Worm (Caenorhabditis elegans) whole organism, early embryonic: ENCODE results near the gene lgc-38.

Experiments used
- B0310.2 ChIP-seq: sonication (generic microtip); optimal IDR thresholded peaks from 2 replicates; lab custom pipeline; 2016; ENCODE audit warnings: mild to moderate bottlenecking, missing genetic modification characterization, missing compliant biosample characterization
- F13C5.2 ChIP-seq: sonication (generic microtip); optimal IDR thresholded peaks from 2 replicates; lab custom pipeline; 2017; ENCODE audit warnings: mild to moderate bottlenecking, missing genetic modification characterization, inconsistent platforms, missing compliant biosample characterization
- aly-1 ChIP-seq: sonication (generic microtip); optimal IDR thresholded peaks from 2 replicates; lab custom pipeline; 2016; ENCODE audit warnings: missing genetic modification characterization, missing compliant biosample characterization
- ama-1 ChIP-seq: fragments of 150-350 bp; optimal IDR thresholded peaks from 2 replicates; lab custom pipeline; 2014
- ceh-13 ChIP-seq: fragments of 200-800 bp; sonication (Bioruptor generic); optimal IDR thresholded peaks from 2 replicates; lab custom pipeline; 2018; ENCODE audit warnings: mild to moderate bottlenecking, missing genetic modification characterization, missing compliant biosample characterization
- ceh-36 ChIP-seq: sonication (generic microtip); optimal IDR thresholded peaks from 2 replicates; lab custom pipeline; 2016; ENCODE audit warnings: missing genetic modification characterization, inconsistent platforms, missing compliant biosample characterization
- ets-7 ChIP-seq: sonication (generic microtip); optimal IDR thresholded peaks from 2 replicates; lab custom pipeline; 2016; ENCODE audit warnings: missing genotype, missing genetic modification characterization, missing compliant biosample characterization
- flt-1 ChIP-seq: fragments of 200-800 bp; sonication (Bioruptor generic); IDR thresholded peaks from 2 replicates; pipeline ENCODE4 v1.3.6; 2022; ENCODE audit warnings: missing genetic modification characterization, missing compliant biosample characterization
- hmbx-1 ChIP-seq: sonication (generic microtip); optimal IDR thresholded peaks from 2 replicates; lab custom pipeline; 2016; ENCODE audit warnings: mild to moderate bottlenecking, missing genetic modification characterization, missing compliant biosample characterization
- hmg-4 ChIP-seq: fragments of 200-800 bp; sonication (Bioruptor generic); optimal IDR thresholded peaks from 2 replicates; lab custom pipeline; 2018; ENCODE audit warnings: mild to moderate bottlenecking, missing genetic modification characterization, missing compliant biosample characterization
- hnd-1 ChIP-seq: sonication (generic microtip); optimal IDR thresholded peaks from 2 replicates; lab custom pipeline; 2016; ENCODE audit warnings: missing genetic modification characterization, missing compliant biosample characterization
- pes-1 ChIP-seq: fragments of 200-800 bp; sonication (Bioruptor generic); IDR thresholded peaks from 2 replicates; pipeline ENCODE4 v1.3.6; 2022; ENCODE audit warnings: missing genetic modification reagents, missing genetic modification characterization, missing compliant biosample characterization
- scrt-1 ChIP-seq: fragments of 200-800 bp; sonication (Bioruptor generic); IDR thresholded peaks from 2 replicates; pipeline ENCODE4 v1.3.6; 2022; ENCODE audit warnings: missing genetic modification characterization, missing compliant biosample characterization
- sea-1 ChIP-seq: fragments of 200-800 bp; sonication (Bioruptor generic); conservative IDR thresholded peaks from 2 replicates; pipeline ENCODE4 v1.3.6; 2022; ENCODE audit warnings: missing genetic modification characterization, missing compliant biosample characterization
- tbx-11 ChIP-seq: fragments of 200-800 bp; sonication (Bioruptor generic); IDR thresholded peaks from 2 replicates; pipeline ENCODE4 v1.3.6; 2022; ENCODE audit warnings: missing genetic modification characterization, missing compliant biosample characterization
- tbx-37 ChIP-seq: fragments of 200-800 bp; sonication (Bioruptor generic); conservative IDR thresholded peaks from 2 replicates; pipeline ENCODE4 v1.3.6; 2022; ENCODE audit warnings: missing genetic modification reagents, missing genetic modification characterization, missing compliant biosample characterization
- tra-4 ChIP-seq: sonication (generic microtip); optimal IDR thresholded peaks from 2 replicates; lab custom pipeline; 2017; ENCODE audit warnings: missing genetic modification characterization, missing compliant biosample characterization

Gene lgc-38

ce11 chrIII:6989201-6989600 lies 19.7 kb upstream of the lgc-38 start:
- TF ChIP-seq hnd-1 (no peak), ets-7 (tag; lab: Kevin White, UChicago) (no peak), flt-1 (GFP tag; lab: Robert Waterston, UW) (no peak), ama-1 (lab: Kevin White, UChicago) (no peak), F13C5.2 (tag; lab: Kevin White, UChicago) (no peak), ceh-36 (tag; lab: Kevin White, UChicago) (no peak), hmbx-1 (tag; lab: Kevin White, UChicago) (no peak), sea-1 (no peak), tbx-11 (GFP tag; lab: Robert Waterston, UW) (no peak), aly-1 (tag; lab: Kevin White, UChicago) (no peak), ceh-13 (GFP tag; lab: Kevin White, UChicago) (no peak), tbx-37 (GFP tag; lab: Robert Waterston, UW) (no peak), pes-1 (GFP tag; lab: Robert Waterston, UW) (no peak), hmg-4 (no peak), B0310.2 (tag; lab: Kevin White, UChicago) (no peak), scrt-1 (no peak), tra-4 (tag; lab: Kevin White, UChicago) (no peak)

ce11 chrIII:6989900-6990299 lies 19.0 kb upstream of the lgc-38 start, which contains the start of gene prk-1:
Gene prk-1, plus strand, starts transcription at chrIII:6990168.
- no peak for TF ChIP-seq F13C5.2 (tag; lab: Kevin White, UChicago)
- TF ChIP-seq scrt-1: no peak
- no peak for TF ChIP-seq hnd-1
- no peak for TF ChIP-seq ceh-36 (tag; lab: Kevin White, UChicago)
- no peak for TF ChIP-seq hmbx-1 (tag; lab: Kevin White, UChicago)
- no peak for TF ChIP-seq flt-1 (GFP tag; lab: Robert Waterston, UW)
- no peak for TF ChIP-seq ceh-13 (GFP tag; lab: Kevin White, UChicago)
- TF ChIP-seq sea-1: no peak

ce11 chrIII:6991465-6991864 lies 17.5 kb upstream of the lgc-38 start:
- no peak for TF ChIP-seq F13C5.2 (tag; lab: Kevin White, UChicago)

- TF ChIP-seq pes-1 (GFP tag; lab: Robert Waterston, UW) (no peak), scrt-1 (no peak), ama-1 (lab: Kevin White, UChicago) (no peak), aly-1 (tag; lab: Kevin White, UChicago) (no peak), tbx-37 (GFP tag; lab: Robert Waterston, UW) (no peak), ceh-36 (tag; lab: Kevin White, UChicago) (no peak), tra-4 (tag; lab: Kevin White, UChicago) (no peak), ets-7 (tag; lab: Kevin White, UChicago) (no peak), flt-1 (GFP tag; lab: Robert Waterston, UW) (no peak), ceh-13 (GFP tag; lab: Kevin White, UChicago) (no peak), B0310.2 (tag; lab: Kevin White, UChicago) (no peak), hmbx-1 (tag; lab: Kevin White, UChicago) (no peak), tbx-11 (GFP tag; lab: Robert Waterston, UW) (no peak), hnd-1 (no peak), F13C5.2 (tag; lab: Kevin White, UChicago) (no peak), sea-1 (no peak)
These were observed 16.4 kb upstream of the lgc-38 start for ce11 chrIII:6992496-6992895.

- TF ChIP-seq flt-1 (GFP tag; lab: Robert Waterston, UW) (no peak), scrt-1 (no peak), ama-1 (lab: Kevin White, UChicago) (no peak), aly-1 (tag; lab: Kevin White, UChicago) (no peak), ceh-13 (GFP tag; lab: Kevin White, UChicago) (no peak), hnd-1 (no peak), B0310.2 (tag; lab: Kevin White, UChicago) (no peak), ceh-36 (tag; lab: Kevin White, UChicago) (no peak), F13C5.2 (tag; lab: Kevin White, UChicago) (no peak), hmg-4 (no peak), tra-4 (tag; lab: Kevin White, UChicago) (no peak), ets-7 (tag; lab: Kevin White, UChicago) (no peak), pes-1 (GFP tag; lab: Robert Waterston, UW) (no peak), tbx-11 (GFP tag; lab: Robert Waterston, UW) (no peak), sea-1 (no peak), tbx-37 (GFP tag; lab: Robert Waterston, UW) (no peak), hmbx-1 (tag; lab: Kevin White, UChicago) (no peak)
These were observed 15.8 kb upstream of the lgc-38 start for ce11 chrIII:6993179-6993578.

ce11 chrIII:7002143-7002542 lies 6.8 kb upstream of the lgc-38 start:
- TF ChIP-seq hnd-1 (no peak), ama-1 (lab: Kevin White, UChicago) (no peak), B0310.2 (tag; lab: Kevin White, UChicago) (no peak), aly-1 (tag; lab: Kevin White, UChicago) (no peak), hmg-4 (no peak)

ce11 chrIII:7005350-7005749 lies 3.6 kb upstream of the lgc-38 start, which contains the start of gene C06E8.5:
Gene C06E8.5, minus strand, starts transcription at chrIII:7005450.
- TF ChIP-seq flt-1 (GFP tag; lab: Robert Waterston, UW) (no peak), hmbx-1 (tag; lab: Kevin White, UChicago) (no peak), tbx-11 (GFP tag; lab: Robert Waterston, UW) (no peak), tbx-37 (GFP tag; lab: Robert Waterston, UW) (no peak), B0310.2 (tag; lab: Kevin White, UChicago) (no peak), hnd-1 (no peak), ceh-36 (tag; lab: Kevin White, UChicago) (no peak)

- TF ChIP-seq ets-7 (tag; lab: Kevin White, UChicago) (no peak), B0310.2 (tag; lab: Kevin White, UChicago) (no peak), sea-1 (no peak), ama-1 (lab: Kevin White, UChicago) (no peak), flt-1 (GFP tag; lab: Robert Waterston, UW) (no peak), scrt-1 (no peak), pes-1 (GFP tag; lab: Robert Waterston, UW) (no peak), tbx-37 (GFP tag; lab: Robert Waterston, UW) (no peak), ceh-13 (GFP tag; lab: Kevin White, UChicago) (no peak), F13C5.2 (tag; lab: Kevin White, UChicago) (no peak), hmbx-1 (tag; lab: Kevin White, UChicago) (no peak), ceh-36 (tag; lab: Kevin White, UChicago) (no peak)
These were observed 3.1 kb downstream of the lgc-38 start for ce11 chrIII:7012060-7012459.
